Worm (Caenorhabditis elegans) whole organism, early embryonic: Measurements from ENCODE around the gene prp-8.
A peak's percentile ranks its signal among the peaks of the same experiment; 100 is the strongest.

Experiments
- B0310.2 ChIP-seq: sonication (generic microtip); optimal IDR thresholded peaks from 2 replicates; lab custom pipeline; 2016; ENCODE audit warnings: mild to moderate bottlenecking, missing genetic modification characterization, missing compliant biosample characterization
- ama-1 ChIP-seq: fragments of 150-350 bp; optimal IDR thresholded peaks from 2 replicates; lab custom pipeline; 2014
- ceh-13 ChIP-seq: fragments of 200-800 bp; sonication (Bioruptor generic); optimal IDR thresholded peaks from 2 replicates; lab custom pipeline; 2018; ENCODE audit warnings: mild to moderate bottlenecking, missing genetic modification characterization, missing compliant biosample characterization
- ets-7 ChIP-seq: sonication (generic microtip); optimal IDR thresholded peaks from 2 replicates; lab custom pipeline; 2016; ENCODE audit warnings: missing genotype, missing genetic modification characterization, missing compliant biosample characterization
- flt-1 ChIP-seq: fragments of 200-800 bp; sonication (Bioruptor generic); IDR thresholded peaks from 2 replicates; pipeline ENCODE4 v1.3.6; 2022; ENCODE audit warnings: missing genetic modification characterization, missing compliant biosample characterization
- hmbx-1 ChIP-seq: sonication (generic microtip); optimal IDR thresholded peaks from 2 replicates; lab custom pipeline; 2016; ENCODE audit warnings: mild to moderate bottlenecking, missing genetic modification characterization, missing compliant biosample characterization
- hmg-4 ChIP-seq: fragments of 200-800 bp; sonication (Bioruptor generic); optimal IDR thresholded peaks from 2 replicates; lab custom pipeline; 2018; ENCODE audit warnings: mild to moderate bottlenecking, missing genetic modification characterization, missing compliant biosample characterization
- pes-1 ChIP-seq: fragments of 200-800 bp; sonication (Bioruptor generic); IDR thresholded peaks from 2 replicates; pipeline ENCODE4 v1.3.6; 2022; ENCODE audit warnings: missing genetic modification reagents, missing genetic modification characterization, missing compliant biosample characterization

DNA sequence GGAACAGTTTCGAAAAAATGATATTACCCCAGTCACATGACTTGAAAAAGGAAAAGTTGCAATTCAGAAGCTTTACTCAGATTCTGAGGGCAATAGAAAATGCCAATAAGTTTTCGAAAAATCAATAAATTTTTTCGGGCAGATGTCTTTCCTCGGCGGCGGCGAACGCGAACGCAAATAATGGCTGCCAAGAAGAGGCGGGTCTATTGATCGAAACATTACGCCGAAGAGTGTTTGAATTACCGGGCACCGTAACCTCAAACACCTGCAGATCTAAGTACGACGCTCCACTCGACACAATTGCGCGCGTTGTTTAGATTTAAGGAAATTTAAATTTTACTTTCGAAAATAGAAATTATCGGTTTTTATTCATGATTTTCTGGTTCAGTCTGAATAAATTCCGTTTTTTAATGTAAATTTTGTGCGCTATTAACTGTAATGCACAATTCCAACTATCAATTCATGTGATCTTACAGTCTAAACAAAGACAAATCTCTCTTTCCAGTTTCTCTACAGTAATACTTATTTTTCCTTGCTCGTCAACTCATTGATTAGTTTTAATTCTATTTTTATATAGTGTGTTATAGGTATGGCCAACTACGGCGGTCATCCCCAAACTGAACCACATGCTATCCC is at the start of gene prp-8:
- no peak for TF ChIP-seq ama-1 (lab: Kevin White, UChicago)
- TF ChIP-seq hmbx-1 (tag; lab: Kevin White, UChicago) = no peak
- peak; percentile 60 for TF ChIP-seq hmg-4 (GFP tag; lab: Kevin White, UChicago)
- no peak for TF ChIP-seq B0310.2 (tag; lab: Kevin White, UChicago)
- TF ChIP-seq flt-1 (GFP tag; lab: Robert Waterston, UW) = peak; percentile 38; the same call in 1 of the 2 replicates
- no peak for TF ChIP-seq ets-7 (tag; lab: Kevin White, UChicago)
- TF ChIP-seq pes-1 (GFP tag; lab: Robert Waterston, UW) = no peak
- TF ChIP-seq ceh-13 (GFP tag; lab: Kevin White, UChicago) = no peak
